Worm (Caenorhabditis elegans) whole organism, late embryonic: ENCODE results near the gene Y7A5A.20.

Experiments used
- ceh-45 ChIP-seq: fragments of 200-800 bp; sonication (Bioruptor generic); IDR thresholded peaks from 2 replicates; pipeline ENCODE4 v1.3.6; 2022; ENCODE audit warnings: missing genetic modification reagents, missing genetic modification characterization, missing compliant biosample characterization
- lin-11 ChIP-seq: fragments of 200-800 bp; sonication (Bioruptor generic); optimal IDR thresholded peaks from 2 replicates; lab custom pipeline; 2018; ENCODE audit warnings: mild to moderate bottlenecking, missing genetic modification characterization, missing compliant biosample characterization
- nfya-1 ChIP-seq: sonication (generic microtip); optimal IDR thresholded peaks from 2 replicates; lab custom pipeline; 2017; ENCODE audit warnings: missing genetic modification characterization, mild to moderate bottlenecking, missing compliant biosample characterization, antibody characterized with exemption, moderate library complexity
- nhr-11 ChIP-seq: fragments of 150-350 bp; optimal IDR thresholded peaks from 2 replicates; lab custom pipeline; 2014; ENCODE audit warnings: missing biosample characterization, missing genetic modification characterization
- odd-2 ChIP-seq: sonication (generic microtip); optimal IDR thresholded peaks from 2 replicates; lab custom pipeline; 2017; ENCODE audit warnings: antibody characterized with exemption, mild to moderate bottlenecking, missing genetic modification characterization, missing compliant biosample characterization
- unc-55 ChIP-seq: sonication (generic microtip); optimal IDR thresholded peaks from 2 replicates; lab custom pipeline; 2017; ENCODE audit warnings: missing biosample characterization, missing genetic modification reagents, missing genetic modification characterization
- unc-86 ChIP-seq: sonication (generic microtip); optimal IDR thresholded peaks from 2 replicates; lab custom pipeline; 2016; ENCODE audit warnings: missing genetic modification characterization, missing compliant biosample characterization
- zip-5 ChIP-seq: sonication (generic microtip); optimal IDR thresholded peaks from 2 replicates; lab custom pipeline; 2016; ENCODE audit warnings: missing genetic modification characterization, missing compliant biosample characterization

DNA sequence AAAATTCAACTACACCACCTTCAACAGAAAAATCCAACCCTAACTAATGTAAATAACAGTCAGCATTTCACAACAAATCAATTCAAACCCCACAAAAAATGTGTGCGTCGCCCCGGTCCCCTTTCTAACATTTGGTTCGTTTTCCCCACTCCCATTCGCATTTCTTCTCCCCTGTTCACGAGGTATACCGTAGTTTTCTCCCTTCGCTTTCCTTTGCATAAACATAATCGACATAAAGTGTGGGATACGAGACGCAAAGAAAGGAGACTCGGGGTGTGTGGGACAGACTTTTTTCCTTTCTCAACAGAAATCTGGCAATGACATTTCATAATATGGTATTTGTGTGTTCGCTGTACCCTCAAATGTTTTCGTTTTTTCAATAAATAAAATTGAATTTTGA is 16.8 kb upstream of the Y7A5A.20 start:
- TF ChIP-seq nfya-1 (tag; lab: Kevin White, UChicago): no peak
- TF ChIP-seq odd-2 (tag; lab: Kevin White, UChicago): no peak
- no peak for TF ChIP-seq unc-55 (GFP tag; lab: Kevin White, UChicago)
- TF ChIP-seq zip-5 (tag; lab: Kevin White, UChicago): no peak
- no peak for TF ChIP-seq unc-86 (tag; lab: Kevin White, UChicago)
- TF ChIP-seq nhr-11 (tag; lab: Kevin White, UChicago): no peak
- no peak for TF ChIP-seq lin-11 (tag; lab: Kevin White, UChicago)
- TF ChIP-seq ceh-45 (GFP tag; lab: Robert Waterston, UW): no peak
